Worm (Caenorhabditis elegans): ENCODE results near the gene F22B7.3.

The F22B7.3 gene

ce11 chrIII:8683679-8684263 is 35.1 kb downstream of the F22B7.3 start, which contains the start of gene fli-1 (continued):
- TF ChIP-seq nhr-47 (tag; optimal IDR thresholded peaks at IDR 0.05) (peak; percentile 45), lsy-2 (tag; optimal IDR thresholded peaks at IDR 0.05) (peak; percentile 7 to 33), lin-15B (tag; optimal IDR thresholded peaks at IDR 0.05) (no peak), unc-98 (GFP tag; IDR thresholded peaks at IDR 0.05) (0 out of 2 replicates have a peak, but pooled peaks have one; percentile 13), lin-35 (GFP tag; optimal IDR thresholded peaks at IDR 0.05) (peak in 1 of 2 experiments; percentile 32), efl-1 (optimal IDR thresholded peaks at IDR 0.05) (peak; percentile 0 to 40), efl-1 (GFP tag; optimal IDR thresholded peaks at IDR 0.05 in 1 of 2) (peak; percentile 36 to 42), blmp-1 (tag; optimal IDR thresholded peaks at IDR 0.05) (peak; percentile 22), rnt-1 (tag; optimal IDR thresholded peaks at IDR 0.05) (peak; percentile 77)

DNA sequence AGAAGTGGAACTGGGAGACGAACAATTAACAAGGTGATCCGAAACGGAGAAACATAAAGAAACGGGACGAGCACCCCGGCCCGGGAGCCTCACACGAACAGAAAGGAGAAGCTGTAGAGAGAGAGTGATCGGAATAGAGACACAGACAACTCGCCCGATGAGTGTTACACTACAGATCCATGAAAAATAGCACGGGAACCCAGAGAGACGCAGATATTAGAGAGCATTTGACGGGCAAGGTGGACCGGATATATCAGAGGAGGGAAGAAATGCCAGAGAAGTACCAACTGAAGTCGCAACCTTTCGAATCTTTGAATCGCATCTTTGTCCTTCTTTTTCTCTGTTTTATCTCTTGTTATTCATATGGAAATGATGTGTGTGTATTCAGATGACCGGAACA is 35.7 kb downstream of the F22B7.3 start, which contains the start of gene anmt-1:
Gene anmt-1, plus strand, starts transcription at position 388 of the 400 bp plus-strand sequence.
- no peak for TF ChIP-seq aha-1 (tag; optimal IDR thresholded peaks at IDR 0.05)
- no peak for TF ChIP-seq C16A3.4 (tag; optimal IDR thresholded peaks at IDR 0.05)
- no peak for TF ChIP-seq lin-15B (tag; optimal IDR thresholded peaks at IDR 0.05)
- no peak for TF ChIP-seq swsn-7 (tag; optimal IDR thresholded peaks at IDR 0.05)
- no peak for TF ChIP-seq lir-3 (tag; optimal IDR thresholded peaks at IDR 0.05; ENCODE audit: poor library complexity)
- no peak for TF ChIP-seq mef-2 (tag; optimal IDR thresholded peaks at IDR 0.05)
- TF ChIP-seq nhr-71 (tag; optimal IDR thresholded peaks at IDR 0.05), result peak; percentile 36
- no peak for TF ChIP-seq sup-37 (GFP tag; optimal IDR thresholded peaks at IDR 0.05)
- no peak for TF ChIP-seq C04F5.9 (tag; optimal IDR thresholded peaks at IDR 0.05)
- no peak for TF ChIP-seq sptf-1 (tag; optimal IDR thresholded peaks at IDR 0.05)
- no peak for TF ChIP-seq ztf-11 (tag; optimal IDR thresholded peaks at IDR 0.05)
- TF ChIP-seq irx-1 (tag; optimal IDR thresholded peaks at IDR 0.05), result no peak
- TF ChIP-seq lsy-2 (tag; optimal IDR thresholded peaks at IDR 0.05), result no peak
- no peak for TF ChIP-seq tlp-1 (tag; optimal IDR thresholded peaks at IDR 0.05)
- no peak for TF ChIP-seq C34B4.2 (tag; optimal IDR thresholded peaks at IDR 0.05)
- TF ChIP-seq rnt-1 (tag; optimal IDR thresholded peaks at IDR 0.05), result peak; percentile 57
- TF ChIP-seq vab-15 (tag; optimal IDR thresholded peaks at IDR 0.05), result no peak
- no peak for TF ChIP-seq sox-4 (tag; optimal IDR thresholded peaks at IDR 0.05)
- no peak for TF ChIP-seq pag-3 (tag; optimal IDR thresholded peaks at IDR 0.05; ENCODE audit: borderline replicate concordance, insufficient read depth)
- no peak for TF ChIP-seq unc-30 (tag; optimal IDR thresholded peaks at IDR 0.05)
- no peak for TF ChIP-seq pqm-1 (tag; optimal IDR thresholded peaks at IDR 0.05)
- TF ChIP-seq elt-3 (tag; optimal IDR thresholded peaks at IDR 0.05), result no peak
- TF ChIP-seq lin-14 (GFP tag; optimal IDR thresholded peaks at IDR 0.05), result peak; percentile 59
- TF ChIP-seq zip-4 (GFP tag; optimal IDR thresholded peaks at IDR 0.05), result no peak
- peak in 1 of 2 experiments; percentile 10 for TF ChIP-seq efl-1 (optimal IDR thresholded peaks at IDR 0.05)
- TF ChIP-seq efl-1 (GFP tag; optimal IDR thresholded peaks at IDR 0.05 in 1 of 2), result no peak
- no peak for TF ChIP-seq isw-1 (GFP tag; IDR thresholded peaks at IDR 0.05)
- TF ChIP-seq snpc-4 (tag; optimal IDR thresholded peaks at IDR 0.05), result no peak
- TF ChIP-seq nhr-84 (tag; optimal IDR thresholded peaks at IDR 0.05), result no peak
- no peak for TF ChIP-seq unc-86 (tag; optimal IDR thresholded peaks at IDR 0.05)
- TF ChIP-seq nhr-20 (tag; optimal IDR thresholded peaks at IDR 0.05), result no peak
- TF ChIP-seq lin-13 (GFP tag; optimal IDR thresholded peaks at IDR 0.05), result no peak
- no peak for TF ChIP-seq Y116A8C.19 (tag; optimal IDR thresholded peaks at IDR 0.05; ENCODE audit: borderline replicate concordance)
- no peak for TF ChIP-seq dpl-1 (GFP tag; optimal IDR thresholded peaks at IDR 0.05)
- no peak for TF ChIP-seq efl-3 (GFP tag; optimal IDR thresholded peaks at IDR 0.05)
- TF ChIP-seq snu-23 (GFP tag; optimal IDR thresholded peaks at IDR 0.05), result peak; percentile 12
- no peak for TF ChIP-seq F16B12.6 (tag; optimal IDR thresholded peaks at IDR 0.05)
- TF ChIP-seq lin-39 (tag; optimal IDR thresholded peaks at IDR 0.05), result no peak
- TF ChIP-seq nhr-77 (tag; optimal IDR thresholded peaks at IDR 0.05), result no peak
- no peak for TF ChIP-seq nhr-76 (tag; optimal IDR thresholded peaks at IDR 0.05)
- TF ChIP-seq mep-1 (tag; optimal IDR thresholded peaks at IDR 0.05), result no peak

All from whole organism, L1 larva.